Fruit fly (Drosophila melanogaster) whole organism, adult: ENCODE measurements around the gene Spc105R.

Experiments
- CG14711 ChIP-seq: fragments of 200-800 bp; sonication (Bioruptor generic); optimal IDR thresholded peaks from 2 replicates; lab custom pipeline; 2018; ENCODE audit warnings: missing biosample characterization, mild to moderate bottlenecking, missing genetic modification characterization, moderate library complexity
- CG1620 ChIP-seq: fragments of 200-800 bp; sonication (Bioruptor generic); optimal IDR thresholded peaks from 2 replicates; lab custom pipeline; 2016; ENCODE audit warnings: missing biosample characterization, missing genetic modification characterization
- CG5204 ChIP-seq: fragments of 200-800 bp; sonication (Bioruptor generic); optimal IDR thresholded peaks from 2 replicates; lab custom pipeline; 2016; ENCODE audit warnings: missing biosample characterization, missing genetic modification characterization
- Mnt ChIP-seq: fragments of 200-800 bp; sonication (Bioruptor generic); optimal IDR thresholded peaks from 2 replicates; lab custom pipeline; 2016; ENCODE audit warnings: missing biosample characterization, mild to moderate bottlenecking, missing genetic modification characterization
- kay ChIP-seq: fragments of 200-800 bp; sonication (Bioruptor generic); peaks from one replicate; lab custom pipeline; 2016; ENCODE audit warnings: missing biosample characterization, missing genetic modification characterization, borderline replicate concordance
- ovo ChIP-seq: fragments of 200-800 bp; sonication (Bioruptor generic); optimal IDR thresholded peaks from 2 replicates; lab custom pipeline; 2016; ENCODE audit warnings: missing biosample characterization, missing genetic modification characterization
- toe ChIP-seq: fragments of 200-800 bp; sonication (Bioruptor generic); optimal IDR thresholded peaks from 2 replicates; lab custom pipeline; 2016; ENCODE audit warnings: missing biosample characterization, missing genetic modification characterization

- TF ChIP-seq ovo (GFP tag; lab: Kevin White, UChicago) = no peak
- TF ChIP-seq CG14711 (tag; lab: Kevin White, UChicago) = no peak
- TF ChIP-seq CG5204 (GFP tag; lab: Kevin White, UChicago) = no peak
- TF ChIP-seq CG1620 = no peak
- TF ChIP-seq Mnt (GFP tag; lab: Kevin White, UChicago) = no peak
- no peak for TF ChIP-seq kay (GFP tag; lab: Kevin White, UChicago)
- no peak for TF ChIP-seq toe (GFP tag; lab: Kevin White, UChicago)
These were observed 44.6 kb upstream of the Spc105R start, which contains the start of gene CG33912 for dm6 chr3L:20755585-20755984.
